Fruit fly (Drosophila melanogaster): ENCODE results near the gene CG5355.

DNA sequence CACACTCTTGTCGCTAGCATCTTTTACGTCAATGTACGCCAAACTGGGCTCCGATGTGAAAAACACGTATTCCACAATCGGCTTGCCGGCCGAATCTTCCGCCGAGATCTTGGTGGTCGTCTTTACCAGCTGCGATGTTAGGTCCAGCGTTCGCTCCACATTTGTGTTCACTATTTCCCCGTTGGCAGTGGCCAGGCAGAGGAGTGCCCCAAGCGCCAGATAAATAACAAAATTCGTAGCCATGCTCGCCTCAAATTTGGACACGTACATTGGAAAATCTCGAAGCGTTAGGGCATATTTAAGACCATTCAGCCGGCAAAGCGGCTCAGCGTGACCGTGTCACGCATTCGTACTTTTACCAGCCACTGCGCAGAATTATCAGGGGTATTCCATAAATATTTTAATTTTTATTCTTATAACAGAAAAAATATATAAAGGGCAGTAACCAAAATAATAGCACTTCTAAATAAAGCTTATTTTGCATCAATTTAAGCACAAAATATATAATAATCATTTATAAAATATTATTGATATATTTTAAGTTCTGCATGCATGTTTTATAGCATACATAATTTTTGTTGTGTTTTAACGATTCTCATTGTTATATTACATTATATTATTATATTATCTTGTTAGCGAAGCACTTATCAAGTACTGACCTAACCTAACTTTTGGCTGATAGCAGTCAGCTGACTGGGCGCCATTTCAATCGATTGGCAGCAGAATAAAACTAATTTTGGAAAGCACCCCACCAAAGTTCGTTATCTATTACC is 37.6 kb downstream of the CG5355 start, which contains the start of the genes CG33303 and dpr19:
- TF ChIP-seq eg (GFP tag; IDR thresholded peaks at IDR 0.05) = no peak
- TF ChIP-seq salr (GFP tag; optimal IDR thresholded peaks at IDR 0.05) = no peak
- TF ChIP-seq esn (GFP tag; optimal IDR thresholded peaks at IDR 0.05) = peak; percentile 49
- TF ChIP-seq CG6854 (GFP tag; optimal IDR thresholded peaks at IDR 0.05) = peak; percentile 43
- TF ChIP-seq CG11902 (GFP tag; optimal IDR thresholded peaks at IDR 0.05) = no peak
- no peak for TF ChIP-seq Blimp-1 (GFP tag; optimal IDR thresholded peaks at IDR 0.05)
- TF ChIP-seq cyc (GFP tag; optimal IDR thresholded peaks at IDR 0.05) = no peak
- peak; percentile 65 for TF ChIP-seq CG3032 (tag; optimal IDR thresholded peaks at IDR 0.05)
- TF ChIP-seq fd59A (GFP tag; optimal IDR thresholded peaks at IDR 0.05) = no peak
- TF ChIP-seq CG6163 (GFP tag; IDR thresholded peaks at IDR 0.05) = no peak; the same call in 2 of the 3 replicates
- TF ChIP-seq Eip93F (GFP tag; optimal IDR thresholded peaks at IDR 0.05) = no peak
- no peak for TF ChIP-seq vri (GFP tag; optimal IDR thresholded peaks at IDR 0.05)
- TF ChIP-seq OdsH (GFP tag; optimal IDR thresholded peaks at IDR 0.05) = no peak
